Worm (Caenorhabditis elegans): ENCODE measurements around the gene K09E3.2.

The K09E3.2 gene

ce11 chrX:17140447-17140846 is 23.0 kb downstream of the K09E3.2 start:
- TF ChIP-seq hmg-4 (GFP tag; optimal IDR thresholded peaks at IDR 0.05) (no peak), F13C5.2 (tag; optimal IDR thresholded peaks at IDR 0.05) (no peak), sea-1 (GFP tag; conservative IDR thresholded peaks at IDR 0.05) (no peak), tra-4 (tag; optimal IDR thresholded peaks at IDR 0.05) (no peak), hnd-1 (tag; optimal IDR thresholded peaks at IDR 0.05) (no peak)

ce11 chrX:17146545-17146944 is 29.1 kb downstream of the K09E3.2 start:
- TF ChIP-seq pes-1 (GFP tag; IDR thresholded peaks at IDR 0.05) (no peak), B0310.2 (tag; optimal IDR thresholded peaks at IDR 0.05) (no peak), hmg-4 (GFP tag; optimal IDR thresholded peaks at IDR 0.05) (no peak), ama-1 (optimal IDR thresholded peaks at IDR 0.05) (no peak), flt-1 (GFP tag; IDR thresholded peaks at IDR 0.05) (no peak), F13C5.2 (tag; optimal IDR thresholded peaks at IDR 0.05) (no peak), ceh-13 (GFP tag; optimal IDR thresholded peaks at IDR 0.05) (no peak), aly-1 (tag; optimal IDR thresholded peaks at IDR 0.05) (no peak), tbx-11 (GFP tag; IDR thresholded peaks at IDR 0.05) (no peak)

DNA sequence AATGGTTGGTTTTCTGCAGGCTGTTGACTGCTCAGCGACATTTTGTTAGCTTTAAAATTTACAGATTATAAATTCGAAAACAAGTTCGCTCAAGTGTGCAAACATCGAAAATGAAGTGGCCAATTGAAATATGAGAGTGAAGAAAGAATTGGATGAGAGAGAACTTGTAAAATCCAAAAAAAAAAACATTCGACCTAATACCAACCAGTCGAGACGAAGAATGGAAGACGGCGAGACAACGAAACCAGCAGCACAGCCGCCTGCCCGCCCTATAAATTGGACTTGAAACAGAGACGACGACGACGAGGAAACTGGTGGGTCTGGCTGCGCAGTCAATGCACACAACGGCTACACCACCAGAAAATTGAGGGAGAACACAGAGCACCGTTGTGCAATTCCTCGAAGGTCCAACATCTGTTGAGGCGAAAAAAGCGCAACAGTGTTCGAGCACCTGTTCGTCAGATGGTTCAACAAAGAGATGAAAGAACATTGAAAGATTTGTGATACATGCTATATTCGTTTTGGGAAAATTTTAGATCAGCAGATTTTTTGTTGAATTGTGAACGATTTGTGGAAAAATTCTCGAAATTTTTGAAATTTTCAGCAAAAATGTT is 32.5 kb downstream of the K09E3.2 start, which contains the start of gene T23C6.4:
Gene T23C6.4, minus strand, starts transcription at position 51 of the 614 bp plus-strand sequence.
- TF ChIP-seq flt-1 (GFP tag; IDR thresholded peaks at IDR 0.05) (no peak), hmg-4 (GFP tag; optimal IDR thresholded peaks at IDR 0.05) (peak; percentile 31), sea-1 (GFP tag; conservative IDR thresholded peaks at IDR 0.05) (no peak), scrt-1 (GFP tag; IDR thresholded peaks at IDR 0.05) (no peak)

DNA sequence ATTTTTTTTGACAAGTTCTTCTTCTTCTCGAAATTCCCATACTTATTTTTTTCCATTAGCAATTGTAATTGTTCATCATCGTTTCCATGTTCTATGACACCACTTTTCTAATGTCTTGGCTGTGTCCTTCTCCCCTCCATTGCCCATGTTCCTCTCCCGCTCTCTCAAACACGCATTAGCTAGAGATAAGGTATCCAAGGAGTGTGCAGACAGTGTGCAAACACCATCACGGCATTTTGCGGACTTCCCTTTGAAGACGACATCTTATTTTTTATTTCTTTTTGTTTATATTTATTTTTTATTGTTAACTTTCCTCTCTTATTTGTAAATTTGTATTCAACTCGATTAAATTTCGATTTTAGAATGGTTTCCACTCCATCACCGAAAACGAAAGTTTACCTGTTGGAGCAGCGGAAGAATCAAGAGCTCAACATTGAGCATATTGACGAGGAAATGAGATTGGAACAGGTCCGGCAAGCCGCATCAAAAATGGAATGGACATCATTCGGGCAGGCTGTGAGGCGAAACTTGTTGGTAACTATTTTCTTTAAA is 33.8 kb downstream of the K09E3.2 start, which contains the start of gene mdt-1.2:
Gene mdt-1.2, plus strand, starts transcription at position 363 of the 552 bp plus-strand sequence.
- TF ChIP-seq ceh-36 (tag; optimal IDR thresholded peaks at IDR 0.05) (peak; percentile 4), tra-4 (tag; optimal IDR thresholded peaks at IDR 0.05) (no peak), pes-1 (GFP tag; IDR thresholded peaks at IDR 0.05) (no peak), sea-1 (GFP tag; conservative IDR thresholded peaks at IDR 0.05) (no peak), tbx-37 (GFP tag; conservative IDR thresholded peaks at IDR 0.05) (no peak), ama-1 (optimal IDR thresholded peaks at IDR 0.05) (no peak), hnd-1 (tag; optimal IDR thresholded peaks at IDR 0.05) (no peak), aly-1 (tag; optimal IDR thresholded peaks at IDR 0.05) (no peak), ceh-13 (GFP tag; optimal IDR thresholded peaks at IDR 0.05) (no peak), hmg-4 (GFP tag; optimal IDR thresholded peaks at IDR 0.05) (peak; percentile 11), tbx-11 (GFP tag; IDR thresholded peaks at IDR 0.05) (no peak), hmbx-1 (tag; optimal IDR thresholded peaks at IDR 0.05) (no peak), scrt-1 (GFP tag; IDR thresholded peaks at IDR 0.05) (no peak), flt-1 (GFP tag; IDR thresholded peaks at IDR 0.05) (no peak), B0310.2 (tag; optimal IDR thresholded peaks at IDR 0.05) (no peak), ets-7 (tag; optimal IDR thresholded peaks at IDR 0.05) (no peak), F13C5.2 (tag; optimal IDR thresholded peaks at IDR 0.05) (peak; percentile 81)

- no peak for TF ChIP-seq ceh-36 (tag; optimal IDR thresholded peaks at IDR 0.05)
- no peak for TF ChIP-seq F13C5.2 (tag; optimal IDR thresholded peaks at IDR 0.05)
- TF ChIP-seq hmg-4 (GFP tag; optimal IDR thresholded peaks at IDR 0.05), result no peak
- TF ChIP-seq hmbx-1 (tag; optimal IDR thresholded peaks at IDR 0.05), result no peak
- TF ChIP-seq ceh-13 (GFP tag; optimal IDR thresholded peaks at IDR 0.05), result no peak
- no peak for TF ChIP-seq B0310.2 (tag; optimal IDR thresholded peaks at IDR 0.05)
- TF ChIP-seq scrt-1 (GFP tag; IDR thresholded peaks at IDR 0.05), result no peak
- TF ChIP-seq flt-1 (GFP tag; IDR thresholded peaks at IDR 0.05), result no peak
- TF ChIP-seq sea-1 (GFP tag; conservative IDR thresholded peaks at IDR 0.05), result no peak
- TF ChIP-seq tbx-11 (GFP tag; IDR thresholded peaks at IDR 0.05), result no peak
- no peak for TF ChIP-seq tra-4 (tag; optimal IDR thresholded peaks at IDR 0.05)
- no peak for TF ChIP-seq ama-1 (optimal IDR thresholded peaks at IDR 0.05)
- TF ChIP-seq pes-1 (GFP tag; IDR thresholded peaks at IDR 0.05), result no peak
- no peak for TF ChIP-seq ets-7 (tag; optimal IDR thresholded peaks at IDR 0.05)
- no peak for TF ChIP-seq tbx-37 (GFP tag; conservative IDR thresholded peaks at IDR 0.05)
- TF ChIP-seq hnd-1 (tag; optimal IDR thresholded peaks at IDR 0.05), result no peak
Measured at ce11 chrX:17157089-17157488, 39.6 kb downstream of the K09E3.2 start.

DNA sequence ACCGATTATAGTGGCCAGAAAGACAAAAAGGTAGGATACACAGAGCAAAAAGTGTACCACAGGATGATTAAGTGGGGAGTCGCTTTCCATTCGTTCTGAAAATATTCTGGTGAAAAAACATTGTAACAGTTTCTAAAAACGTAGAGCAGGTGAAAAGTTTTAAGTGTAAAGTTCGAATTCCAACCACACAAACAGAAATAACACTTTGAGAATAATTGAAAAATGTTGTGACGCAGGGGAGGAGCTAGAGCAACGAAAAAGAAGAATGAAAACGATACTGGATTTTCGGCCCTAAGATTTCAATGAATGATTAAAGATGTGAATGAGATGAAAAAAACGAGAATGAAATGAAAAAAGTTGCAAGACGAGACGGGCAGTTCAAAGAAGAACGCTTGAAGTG is 40.4 kb downstream of the K09E3.2 start, which contains the start of gene npr-21:
Gene npr-21, minus strand, starts transcription at position 101 of the 400 bp plus-strand sequence.
- TF ChIP-seq ets-7 (tag; optimal IDR thresholded peaks at IDR 0.05), result no peak
